Fruit fly (Drosophila melanogaster) whole organism, adult: ENCODE data around the gene CG9184.

Source experiments
- CG11617 ChIP-seq: fragments of 200-800 bp; sonication (Bioruptor generic); optimal IDR thresholded peaks from 2 replicates; lab custom pipeline; 2017; ENCODE audit warnings: mild to moderate bottlenecking, missing biosample characterization, missing genetic modification reagents, missing genetic modification characterization
- CG12768 ChIP-seq: fragments of 200-800 bp; sonication (Bioruptor generic); optimal IDR thresholded peaks from 2 replicates; lab custom pipeline; 2017; ENCODE audit warnings: missing biosample characterization, missing genetic modification characterization, mild to moderate bottlenecking, moderate library complexity, missing genetic modification reagents
- CG14711 ChIP-seq: fragments of 200-800 bp; sonication (Bioruptor generic); optimal IDR thresholded peaks from 2 replicates; lab custom pipeline; 2018; ENCODE audit warnings: missing biosample characterization, mild to moderate bottlenecking, missing genetic modification characterization, moderate library complexity
- CG33017 ChIP-seq: fragments of 200-800 bp; sonication (Bioruptor generic); optimal IDR thresholded peaks from 2 replicates; lab custom pipeline; 2018; ENCODE audit warnings: missing biosample characterization, mild to moderate bottlenecking, missing genetic modification characterization, moderate library complexity
- CG5204 ChIP-seq: fragments of 200-800 bp; sonication (Bioruptor generic); optimal IDR thresholded peaks from 2 replicates; lab custom pipeline; 2016; ENCODE audit warnings: missing biosample characterization, missing genetic modification characterization
- CG7101 ChIP-seq: fragments of 200-800 bp; sonication (Bioruptor generic); optimal IDR thresholded peaks from 2 replicates; lab custom pipeline; 2018; ENCODE audit warnings: missing biosample characterization, mild to moderate bottlenecking, missing genetic modification characterization, moderate library complexity
- Clk ChIP-seq: fragments of 200-800 bp; sonication (Bioruptor generic); optimal IDR thresholded peaks from 2 replicates; lab custom pipeline; 2017; ENCODE audit warnings: missing biosample characterization, missing genetic modification characterization
- Crg-1 ChIP-seq: fragments of 200-800 bp; sonication (Bioruptor generic); optimal IDR thresholded peaks from 2 replicates; lab custom pipeline; 2016; ENCODE audit warnings: missing biosample characterization, missing genetic modification characterization
- Mnt ChIP-seq: fragments of 200-800 bp; sonication (Bioruptor generic); optimal IDR thresholded peaks from 2 replicates; lab custom pipeline; 2016; ENCODE audit warnings: missing biosample characterization, mild to moderate bottlenecking, missing genetic modification characterization
- bab1 ChIP-seq: fragments of 200-800 bp; sonication (Bioruptor generic); optimal IDR thresholded peaks from 3 replicates; lab custom pipeline; 2019; ENCODE audit warnings: missing biosample characterization, mild to moderate bottlenecking, missing genetic modification characterization, moderate library complexity
- cnc ChIP-seq, 2 experiments: fragments of >200 bp; optimal IDR thresholded peaks; 2 replicates each; lab custom pipeline; 2017
- kay ChIP-seq: fragments of 200-800 bp; sonication (Bioruptor generic); peaks from one replicate; lab custom pipeline; 2016; ENCODE audit warnings: missing biosample characterization, missing genetic modification characterization, borderline replicate concordance
- pad ChIP-seq: fragments of 200-800 bp; sonication (Bioruptor generic); optimal IDR thresholded peaks from 3 replicates; lab custom pipeline; 2017; ENCODE audit warnings: missing biosample characterization, missing genetic modification characterization, mild to moderate bottlenecking, moderate library complexity, missing genetic modification reagents
- tj ChIP-seq: fragments of 200-800 bp; sonication (Bioruptor generic); optimal IDR thresholded peaks from 3 replicates; lab custom pipeline; 2017; ENCODE audit warnings: missing biosample characterization, mild to moderate bottlenecking, missing genetic modification characterization, moderate library complexity
- toe ChIP-seq: fragments of 200-800 bp; sonication (Bioruptor generic); optimal IDR thresholded peaks from 2 replicates; lab custom pipeline; 2016; ENCODE audit warnings: missing biosample characterization, missing genetic modification characterization

CG9184 gene

dm6 chr3L:1279685-1280084 lies 42.9 kb downstream of the CG9184 start:
- TF ChIP-seq CG14711 (tag; lab: Kevin White, UChicago), result no peak
- TF ChIP-seq kay (GFP tag; lab: Kevin White, UChicago), result no peak
- TF ChIP-seq Clk (GFP tag; lab: Kevin White, UChicago), result no peak

DNA sequence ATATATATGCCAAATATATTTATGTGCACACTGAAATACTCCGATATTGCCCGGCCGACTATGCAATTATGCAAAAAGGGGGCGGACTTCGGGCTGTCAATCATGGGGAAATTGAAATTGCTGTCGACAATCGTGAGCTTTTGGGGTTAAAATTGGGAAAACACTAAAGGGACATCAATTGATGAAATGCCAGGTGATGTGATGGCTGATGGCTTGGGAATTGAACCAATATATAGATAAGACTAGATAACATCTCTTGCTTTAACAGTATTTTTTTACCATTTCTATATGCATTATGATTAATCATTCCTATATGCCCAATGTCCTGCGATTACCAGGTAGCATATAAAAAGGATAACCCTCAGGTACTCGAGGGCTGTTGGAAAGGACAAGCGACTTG lies 44.7 kb downstream of the CG9184 start:
- TF ChIP-seq pad (GFP tag; lab: Kevin White, UChicago) (no peak), tj (no peak), CG11617 (no peak), kay (GFP tag; lab: Kevin White, UChicago) (no peak), CG7101 (tag; lab: Kevin White, UChicago) (no peak), Crg-1 (no peak), toe (GFP tag; lab: Kevin White, UChicago) (no peak), CG12768 (no peak)

dm6 chr3L:1275767-1276166 lies 46.8 kb downstream of the CG9184 start, which contains the start of gene CG32333:
Gene CG32333, plus strand, starts transcription at chr3L:1275956.
- TF ChIP-seq Clk (GFP tag; lab: Kevin White, UChicago) (no peak), CG5204 (GFP tag; lab: Kevin White, UChicago) (no peak), cnc (optimal IDR thresholded peaks at IDR 0.05; lab: Kevin White, UChicago) (no peak), CG33017 (tag; lab: Kevin White, UChicago) (no peak), CG7101 (tag; lab: Kevin White, UChicago) (no peak), toe (GFP tag; lab: Kevin White, UChicago) (no peak), tj (no peak), bab1 (GFP tag; lab: Kevin White, UChicago) (no peak), Mnt (GFP tag; lab: Kevin White, UChicago) (no peak), CG11617 (no peak)
